Worm (Caenorhabditis elegans) whole organism, mixed stage, embryonic: ENCODE measurements around the gene srh-1.
"Not testable (repeated sequence)": the region's sequence is repeated elsewhere in the genome, so short reads cannot be mapped to it uniquely, and the experiment has no call there.

Source experiments
- bed-3 ChIP-seq: fragments of 200-800 bp; sonication (Bioruptor generic); optimal IDR thresholded peaks from 3 replicates; lab custom pipeline; 2018; ENCODE audit warnings: mild to moderate bottlenecking, missing genetic modification characterization, moderate library complexity, missing compliant biosample characterization
- blmp-1 ChIP-seq: fragments of 150-350 bp; optimal IDR thresholded peaks from 2 replicates; lab custom pipeline; 2014; ENCODE audit warnings: missing biosample characterization, missing genetic modification characterization
- ceh-39 ChIP-seq: fragments of 150-350 bp; optimal IDR thresholded peaks from 2 replicates; lab custom pipeline; 2014; ENCODE audit warnings: missing biosample characterization, missing genetic modification characterization
- ceh-43 ChIP-seq: fragments of 200-800 bp; sonication (Bioruptor generic); optimal IDR thresholded peaks from 2 replicates; lab custom pipeline; 2018; ENCODE audit warnings: mild to moderate bottlenecking, missing genetic modification characterization, moderate library complexity, missing compliant biosample characterization
- ceh-83 ChIP-seq: fragments of 200-800 bp; sonication (Bioruptor generic); optimal IDR thresholded peaks from 2 replicates; lab custom pipeline; 2018; ENCODE audit warnings: mild to moderate bottlenecking, missing genetic modification characterization, missing compliant biosample characterization
- ces-1 ChIP-seq: fragments of 150-350 bp; optimal IDR thresholded peaks from 2 replicates; lab custom pipeline; 2014; ENCODE audit warnings: missing biosample characterization, missing genetic modification reagents, missing genetic modification characterization
- drap-1 ChIP-seq: fragments of 200-800 bp; sonication (Bioruptor generic); optimal IDR thresholded peaks from 3 replicates; lab custom pipeline; 2018; ENCODE audit warnings: mild to moderate bottlenecking, missing genetic modification characterization, missing compliant biosample characterization
- elt-3 ChIP-seq: fragments of 150-350 bp; optimal IDR thresholded peaks from 2 replicates; lab custom pipeline; 2014; ENCODE audit warnings: missing biosample characterization, missing genetic modification characterization
- flh-1 ChIP-seq: fragments of 200-800 bp; sonication (Bioruptor generic); optimal IDR thresholded peaks from 2 replicates; lab custom pipeline; 2018; ENCODE audit warnings: mild to moderate bottlenecking, missing genetic modification characterization, moderate library complexity, missing compliant biosample characterization
- ham-2 ChIP-seq: fragments of 200-800 bp; sonication (Bioruptor generic); optimal IDR thresholded peaks from 2 replicates; lab custom pipeline; 2018; ENCODE audit warnings: mild to moderate bottlenecking, missing genetic modification characterization, missing compliant biosample characterization
- hlh-1 ChIP-seq: fragments of 150-350 bp; optimal IDR thresholded peaks from 2 replicates; lab custom pipeline; 2014; ENCODE audit warnings: missing biosample characterization, missing genetic modification reagents, missing genetic modification characterization
- lin-32 ChIP-seq: fragments of 200-800 bp; sonication (Bioruptor generic); optimal IDR thresholded peaks from 2 replicates; lab custom pipeline; 2018; ENCODE audit warnings: mild to moderate bottlenecking, missing genetic modification characterization, missing compliant biosample characterization
- mab-5 ChIP-seq: fragments of 150-350 bp; optimal IDR thresholded peaks from 2 replicates; lab custom pipeline; 2014; ENCODE audit warnings: missing biosample characterization, missing genetic modification characterization
- mep-1 ChIP-seq: fragments of 150-350 bp; optimal IDR thresholded peaks from 2 replicates; lab custom pipeline; 2017; ENCODE audit warnings: missing biosample characterization, missing genetic modification reagents, missing genetic modification characterization, inconsistent platforms
- mls-2 ChIP-seq: sonication (generic microtip); optimal IDR thresholded peaks from 2 replicates; lab custom pipeline; 2016; ENCODE audit warnings: mild to moderate bottlenecking, missing genetic modification characterization, moderate library complexity, missing compliant biosample characterization
- nhr-12 ChIP-seq: fragments of 150-350 bp; optimal IDR thresholded peaks from 2 replicates; lab custom pipeline; 2014; ENCODE audit warnings: missing biosample characterization, missing genetic modification characterization
- nhr-2 ChIP-seq: fragments of 150-350 bp; optimal IDR thresholded peaks from 2 replicates; lab custom pipeline; 2014; ENCODE audit warnings: missing biosample characterization, missing genetic modification characterization
- nhr-237 ChIP-seq: fragments of 150-350 bp; optimal IDR thresholded peaks from 2 replicates; lab custom pipeline; 2014; ENCODE audit warnings: missing biosample characterization, missing genetic modification characterization
- nhr-28 ChIP-seq: fragments of 150-350 bp; optimal IDR thresholded peaks from 2 replicates; lab custom pipeline; 2014; ENCODE audit warnings: missing biosample characterization, missing genetic modification characterization
- nhr-76 ChIP-seq: sonication (generic microtip); optimal IDR thresholded peaks from 2 replicates; lab custom pipeline; 2017; ENCODE audit warnings: missing biosample characterization, missing genetic modification characterization
- pha-4 ChIP-seq: fragments of 150-350 bp; optimal IDR thresholded peaks from 2 replicates; lab custom pipeline; 2018; ENCODE audit warnings: missing biosample characterization, missing genetic modification reagents, missing genetic modification characterization
- sem-2 ChIP-seq: fragments of 200-800 bp; sonication (Bioruptor generic); optimal IDR thresholded peaks from 2 replicates; lab custom pipeline; 2018; ENCODE audit warnings: mild to moderate bottlenecking, missing genetic modification characterization, missing compliant biosample characterization
- tbx-8 ChIP-seq: fragments of 200-800 bp; sonication (Bioruptor generic); optimal IDR thresholded peaks from 2 replicates; lab custom pipeline; 2018; ENCODE audit warnings: mild to moderate bottlenecking, missing genetic modification characterization, moderate library complexity, missing compliant biosample characterization
- unc-120 ChIP-seq: sonication (generic microtip); optimal IDR thresholded peaks from 2 replicates; lab custom pipeline; 2017; ENCODE audit warnings: missing genetic modification characterization, missing compliant biosample characterization; ENCODE audit not compliant: poor library complexity, severe bottlenecking
- unc-39 ChIP-seq: fragments of 150-350 bp; optimal IDR thresholded peaks from 2 replicates; lab custom pipeline; 2014; ENCODE audit warnings: missing biosample characterization, missing genetic modification characterization
- zip-8 ChIP-seq: fragments of 150-350 bp; optimal IDR thresholded peaks from 2 replicates; lab custom pipeline; 2014; ENCODE audit warnings: missing biosample characterization, missing genetic modification characterization
- ztf-11 ChIP-seq: fragments of 150-350 bp; optimal IDR thresholded peaks from 2 replicates; lab custom pipeline; 2014; ENCODE audit warnings: missing biosample characterization, missing genetic modification characterization

srh-1 gene

ce11 chrV:11480734-11481133 lies 4.9 kb upstream of the srh-1 start, which contains the start of gene T11F9.14:
T11F9.14 (minus strand) TSS chrV:11480834.
- TF ChIP-seq pha-4; mls-2 (tag; lab: Kevin White, UChicago); ceh-43: not testable (repeated sequence)
- TF ChIP-seq, all 35 proteins: peak for 0; not testable (repeated sequence) for 35

ce11 chrV:11483580-11484092 lies 2.0 kb upstream of the srh-1 start, which contains the start of gene col-157:
col-157 (plus strand) TSS chrV:11484042.
- not testable (repeated sequence) for TF ChIP-seq hlh-1 (tag; lab: Kevin White, UChicago); ces-1; nhr-12 (tag; lab: Kevin White, UChicago)

- no peak for TF ChIP-seq unc-39 (tag; lab: Kevin White, UChicago)
- no peak for TF ChIP-seq bed-3 (GFP tag; lab: Kevin White, UChicago)
- no peak for TF ChIP-seq flh-1 (GFP tag; lab: Kevin White, UChicago)
- no peak for TF ChIP-seq mep-1
- TF ChIP-seq nhr-2 (tag; lab: Kevin White, UChicago), result no peak
- no peak for TF ChIP-seq mls-2 (tag; lab: Kevin White, UChicago)
- TF ChIP-seq ham-2 (GFP tag; lab: Kevin White, UChicago), result no peak
- TF ChIP-seq drap-1 (GFP tag; lab: Kevin White, UChicago), result no peak
- TF ChIP-seq unc-120 (tag; lab: Kevin White, UChicago), result no peak
- TF ChIP-seq nhr-76 (tag; lab: Kevin White, UChicago), result no peak
- TF ChIP-seq hlh-1 (tag; lab: Kevin White, UChicago), result no peak
- TF ChIP-seq zip-8 (tag; lab: Kevin White, UChicago), result no peak
- TF ChIP-seq ces-1, result no peak
- no peak for TF ChIP-seq ceh-43
- TF ChIP-seq elt-3 (tag; lab: Kevin White, UChicago), result no peak
- no peak for TF ChIP-seq ztf-11 (tag; lab: Kevin White, UChicago)
- no peak for TF ChIP-seq nhr-28 (tag; lab: Kevin White, UChicago)
- TF ChIP-seq blmp-1 (tag; lab: Kevin White, UChicago), result no peak
- TF ChIP-seq ceh-39 (tag; lab: Kevin White, UChicago), result no peak
Measured at ce11 chrV:11484404-11484803, 1.3 kb upstream of the srh-1 start.

ce11 chrV:11486680-11487079 lies 1.0 kb downstream of the srh-1 start, which contains the start of gene T11F9.10:
T11F9.10 (plus strand) TSS chrV:11486980.
- TF ChIP-seq nhr-237 (tag; lab: Kevin White, UChicago) (no peak), sem-2 (no peak), elt-3 (tag; lab: Kevin White, UChicago) (no peak), unc-120 (tag; lab: Kevin White, UChicago) (no peak), mep-1 (no peak), pha-4 (no peak), hlh-1 (tag; lab: Kevin White, UChicago) (no peak)
- TF ChIP-seq, all 35 proteins: peak for 0

- TF ChIP-seq nhr-2 (tag; lab: Kevin White, UChicago), result no peak
- TF ChIP-seq pha-4, result no peak
- no peak for TF ChIP-seq ham-2 (GFP tag; lab: Kevin White, UChicago)
- no peak for TF ChIP-seq ceh-39 (tag; lab: Kevin White, UChicago)
- TF ChIP-seq ceh-43, result no peak
- TF ChIP-seq nhr-76 (tag; lab: Kevin White, UChicago), result no peak
- no peak for TF ChIP-seq tbx-8
- TF ChIP-seq unc-39 (tag; lab: Kevin White, UChicago), result no peak
- no peak for TF ChIP-seq zip-8 (tag; lab: Kevin White, UChicago)
- TF ChIP-seq, all 35 proteins: peak for 0
Measured at ce11 chrV:11488288-11488687, 2.6 kb downstream of the srh-1 start.

ce11 chrV:11490382-11490781 lies 4.7 kb downstream of the srh-1 start, which contains the start of gene dhs-19:
dhs-19 (minus strand) TSS chrV:11490482.
- TF ChIP-seq ceh-83 (GFP tag; lab: Kevin White, UChicago) (no peak), mep-1 (no peak), lin-32 (GFP tag; lab: Kevin White, UChicago) (no peak)
- TF ChIP-seq, all 35 proteins: peak for 0

- no peak for TF ChIP-seq hlh-1 (tag; lab: Kevin White, UChicago)
- TF ChIP-seq mab-5 (tag; lab: Kevin White, UChicago), result no peak
- TF ChIP-seq elt-3 (tag; lab: Kevin White, UChicago), result no peak
Measured at ce11 chrV:11492456-11492855, 6.8 kb downstream of the srh-1 start, which contains the start of gene T11F9.21. T11F9.21 (plus strand) TSS chrV:11492756.
